Worm (Caenorhabditis elegans) whole organism, L3 larva: ENCODE measurements around the gene nkcc-1.

ENCODE experiments used
- aly-2 ChIP-seq: fragments of 150-350 bp; optimal IDR thresholded peaks from 2 replicates; lab custom pipeline; 2014; ENCODE audit warnings: missing biosample characterization, missing genetic modification characterization
- ceh-16 ChIP-seq: sonication (generic microtip); optimal IDR thresholded peaks from 2 replicates; lab custom pipeline; 2017; ENCODE audit warnings: missing biosample characterization, missing genetic modification characterization
- ceh-28 ChIP-seq: fragments of 150-350 bp; optimal IDR thresholded peaks from 2 replicates; lab custom pipeline; 2014; ENCODE audit warnings: missing biosample characterization, missing genetic modification reagents, missing genetic modification characterization
- ceh-9 ChIP-seq: sonication (generic microtip); optimal IDR thresholded peaks from 2 replicates; lab custom pipeline; 2018; ENCODE audit warnings: missing biosample characterization, missing genetic modification characterization
- daf-12 ChIP-seq: fragments of 150-350 bp; optimal IDR thresholded peaks from 2 replicates; lab custom pipeline; 2014; ENCODE audit warnings: missing biosample characterization, missing genetic modification reagents, missing genetic modification characterization
- egl-27 ChIP-seq: sonication (generic microtip); optimal IDR thresholded peaks from 4 replicates; lab custom pipeline; 2017; ENCODE audit warnings: missing biosample characterization, missing genetic modification reagents, missing genetic modification characterization
- egl-5 ChIP-seq: fragments of 150-350 bp; optimal IDR thresholded peaks from 2 replicates; lab custom pipeline; 2017; ENCODE audit warnings: missing biosample characterization, missing genetic modification reagents, missing genetic modification characterization, inconsistent platforms
- elt-1 ChIP-seq: fragments of 150-350 bp; optimal IDR thresholded peaks from 2 replicates; lab custom pipeline; 2014; ENCODE audit warnings: missing biosample characterization, missing genetic modification characterization
- elt-2 ChIP-seq: sonication (generic microtip); optimal IDR thresholded peaks from 2 replicates; lab custom pipeline; 2016; ENCODE audit warnings: missing genetic modification reagents, mild to moderate bottlenecking, missing genetic modification characterization, missing compliant biosample characterization
- elt-3 ChIP-seq, 3 experiments: fragments of 150-350 bp in 1 of 3; sonication (generic microtip) in 2 of 3; optimal IDR thresholded peaks; 2 replicates in 2 of 3; 4 replicates in 1 of 3; lab custom pipeline; 2014 to 2017; ENCODE audit warnings: missing biosample characterization in 3 of 3, missing genetic modification characterization in 3 of 3
- eor-1 ChIP-seq, 2 experiments: fragments of 150-350 bp; optimal IDR thresholded peaks; 2 replicates each; lab custom pipeline; 2014 to 2018; ENCODE audit warnings: missing biosample characterization in 2 of 2, missing genetic modification characterization in 2 of 2
- fkh-10 ChIP-seq: sonication (generic microtip); optimal IDR thresholded peaks from 2 replicates; lab custom pipeline; 2017; ENCODE audit warnings: missing biosample characterization, missing genetic modification reagents, missing genetic modification characterization
- fkh-2 ChIP-seq: fragments of 150-350 bp; optimal IDR thresholded peaks from 2 replicates; lab custom pipeline; 2014; ENCODE audit warnings: missing biosample characterization, missing genetic modification reagents, missing genetic modification characterization
- hmg-11 ChIP-seq: sonication (generic microtip); optimal IDR thresholded peaks from 2 replicates; lab custom pipeline; 2016; ENCODE audit warnings: missing genetic modification characterization, missing compliant biosample characterization
- jun-1 ChIP-seq: fragments of 150-350 bp; optimal IDR thresholded peaks from 2 replicates; lab custom pipeline; 2014; ENCODE audit warnings: missing biosample characterization, missing genetic modification reagents, missing genetic modification characterization
- lin-39 ChIP-seq: fragments of 150-350 bp; optimal IDR thresholded peaks from 2 replicates; lab custom pipeline; 2018; ENCODE audit warnings: missing biosample characterization, missing genetic modification reagents, missing genetic modification characterization
- lsy-12 ChIP-seq: sonication (generic microtip); optimal IDR thresholded peaks from 2 replicates; lab custom pipeline; 2016; ENCODE audit warnings: mild to moderate bottlenecking, missing genetic modification characterization, missing compliant biosample characterization
- mdl-1 ChIP-seq: fragments of 150-350 bp; optimal IDR thresholded peaks from 2 replicates; lab custom pipeline; 2014; ENCODE audit warnings: missing biosample characterization, missing genetic modification characterization
- nfya-1 ChIP-seq: sonication (generic microtip); optimal IDR thresholded peaks from 2 replicates; lab custom pipeline; 2017; ENCODE audit warnings: missing genetic modification characterization, mild to moderate bottlenecking, missing compliant biosample characterization, antibody characterized with exemption, moderate library complexity; ENCODE audit not compliant: insufficient read depth
- nhr-12 ChIP-seq: fragments of 150-350 bp; optimal IDR thresholded peaks from 2 replicates; lab custom pipeline; 2014; ENCODE audit warnings: missing biosample characterization, missing genetic modification characterization
- nhr-23 ChIP-seq: fragments of 150-350 bp; optimal IDR thresholded peaks from 2 replicates; lab custom pipeline; 2014; ENCODE audit warnings: missing biosample characterization, missing genetic modification reagents, missing genetic modification characterization
- nhr-237 ChIP-seq: fragments of 150-350 bp; optimal IDR thresholded peaks from 2 replicates; lab custom pipeline; 2014; ENCODE audit warnings: missing biosample characterization, missing genetic modification characterization
- nhr-25 ChIP-seq: sonication (generic microtip); optimal IDR thresholded peaks from 2 replicates; lab custom pipeline; 2017; ENCODE audit warnings: missing biosample characterization, missing genetic modification characterization
- nhr-28 ChIP-seq: fragments of 150-350 bp; optimal IDR thresholded peaks from 2 replicates; lab custom pipeline; 2014; ENCODE audit warnings: missing biosample characterization, missing genetic modification characterization
- nhr-43 ChIP-seq: sonication (generic microtip); optimal IDR thresholded peaks from 2 replicates; lab custom pipeline; 2016; ENCODE audit warnings: mild to moderate bottlenecking, missing genetic modification characterization, missing compliant biosample characterization; ENCODE audit not compliant: poor library complexity, severe bottlenecking
- nhr-67 ChIP-seq: fragments of 150-350 bp; optimal IDR thresholded peaks from 2 replicates; lab custom pipeline; 2014; ENCODE audit warnings: missing biosample characterization, missing genetic modification characterization
- nhr-76 ChIP-seq: fragments of 150-350 bp; sonication (generic microtip); optimal IDR thresholded peaks from 5 replicates; lab custom pipeline; 2014; ENCODE audit warnings: missing biosample characterization, missing genetic modification characterization
- pha-4 ChIP-seq: fragments of 150-350 bp; optimal IDR thresholded peaks from 2 replicates; lab custom pipeline; 2014; ENCODE audit warnings: missing biosample characterization, missing genetic modification reagents, missing genetic modification characterization
- pqm-1 ChIP-seq: fragments of 150-350 bp; optimal IDR thresholded peaks from 2 replicates; lab custom pipeline; 2017; ENCODE audit warnings: missing biosample characterization, missing genetic modification characterization, inconsistent platforms
- skn-1 ChIP-seq: fragments of 150-350 bp; optimal IDR thresholded peaks from 2 replicates; lab custom pipeline; 2014; ENCODE audit warnings: missing biosample characterization, missing genetic modification characterization
- snpc-4 ChIP-seq: fragments of 150-350 bp; optimal IDR thresholded peaks from 2 replicates; lab custom pipeline; 2014; ENCODE audit warnings: missing biosample characterization, missing genetic modification characterization
- unc-62 ChIP-seq: fragments of 150-350 bp; sonication (generic microtip); optimal IDR thresholded peaks from 4 replicates; lab custom pipeline; 2014; ENCODE audit warnings: missing biosample characterization, missing genetic modification reagents, missing genetic modification characterization
- zag-1 ChIP-seq: fragments of 150-350 bp; optimal IDR thresholded peaks from 2 replicates; lab custom pipeline; 2014; ENCODE audit warnings: missing biosample characterization, missing genetic modification characterization
- ztf-11 ChIP-seq: fragments of 150-350 bp; optimal IDR thresholded peaks from 2 replicates; lab custom pipeline; 2014; ENCODE audit warnings: missing biosample characterization, missing genetic modification characterization
- ztf-4 ChIP-seq: fragments of 150-350 bp; optimal IDR thresholded peaks from 2 replicates; lab custom pipeline; 2014; ENCODE audit warnings: missing biosample characterization, missing genetic modification characterization

nkcc-1 gene

ce11 chrIV:14119327-14119726 is 4.5 kb downstream of the nkcc-1 start:
- TF ChIP-seq elt-2 (tag; lab: Kevin White, UChicago) (no peak), nfya-1 (tag; lab: Kevin White, UChicago) (peak; percentile 81), aly-2 (tag; lab: Kevin White, UChicago) (no peak), nhr-76 (tag; lab: Kevin White, UChicago) (no peak), hmg-11 (tag; lab: Kevin White, UChicago) (no peak), mdl-1 (tag; lab: Kevin White, UChicago) (no peak), nhr-43 (tag; lab: Kevin White, UChicago) (no peak), skn-1 (tag; lab: Kevin White, UChicago) (no peak)

DNA sequence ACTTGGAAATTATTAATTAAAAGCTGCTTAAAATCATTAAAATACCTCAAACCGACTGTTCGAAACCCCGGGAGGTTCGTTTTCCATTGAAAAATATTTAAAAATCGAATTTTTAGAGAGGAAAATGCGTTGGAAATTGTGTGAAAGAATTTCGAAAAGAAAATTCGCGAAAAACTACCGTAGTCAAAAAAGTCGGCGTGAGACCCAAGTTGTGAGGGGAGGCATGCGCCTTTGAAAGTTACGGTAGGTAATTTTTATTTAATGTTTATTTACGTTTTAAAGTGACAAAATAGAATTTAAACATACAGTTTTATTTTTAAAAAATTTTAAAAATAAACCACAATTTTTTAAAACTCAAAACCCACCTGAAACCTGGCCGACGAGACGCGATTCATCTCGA is 8.3 kb downstream of the nkcc-1 start:
- TF ChIP-seq snpc-4 (tag; lab: Kevin White, UChicago) = peak; percentile 51
- no peak for TF ChIP-seq ztf-4 (tag; lab: Kevin White, UChicago)

DNA sequence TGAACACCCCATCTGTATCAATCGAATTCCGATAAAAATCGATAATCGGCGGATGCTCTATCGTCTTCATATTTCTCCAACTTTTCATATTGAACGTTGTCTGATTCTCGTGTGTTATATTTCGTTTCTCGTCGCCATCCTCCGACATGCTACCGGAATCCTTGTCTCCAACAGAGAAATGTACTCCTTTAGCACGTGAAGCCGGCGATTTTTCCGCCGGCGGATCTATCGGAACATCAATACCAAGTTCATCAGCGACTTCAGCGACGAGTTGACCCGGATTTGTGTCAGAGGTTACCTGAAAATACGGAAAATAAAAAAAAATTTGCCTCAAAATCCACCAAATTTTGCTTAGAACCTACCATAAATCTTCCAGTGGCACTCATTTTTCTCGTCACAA is 8.8 kb downstream of the nkcc-1 start:
- TF ChIP-seq jun-1 (tag; lab: Kevin White, UChicago) (no peak), daf-12 (tag; lab: Kevin White, UChicago) (no peak), egl-27 (tag; lab: Kevin White, UChicago) (no peak), ceh-9 (tag; lab: Kevin White, UChicago) (no peak), eor-1 (tag; optimal IDR thresholded peaks at IDR 0.05; lab: Kevin White, UChicago) (no peak), elt-2 (tag; lab: Kevin White, UChicago) (no peak), ceh-16 (tag; lab: Kevin White, UChicago) (no peak), nhr-12 (tag; lab: Kevin White, UChicago) (no peak), nhr-76 (tag; lab: Kevin White, UChicago) (no peak), aly-2 (tag; lab: Kevin White, UChicago) (no peak), ztf-4 (tag; lab: Kevin White, UChicago) (no peak), nhr-23 (no peak), lin-39 (tag; lab: Kevin White, UChicago) (no peak), unc-62 (GFP tag; lab: Kevin White, UChicago) (no peak), pqm-1 (tag; lab: Kevin White, UChicago) (no peak), fkh-2 (tag; lab: Kevin White, UChicago) (no peak), lsy-12 (tag; lab: Kevin White, UChicago) (no peak)

DNA sequence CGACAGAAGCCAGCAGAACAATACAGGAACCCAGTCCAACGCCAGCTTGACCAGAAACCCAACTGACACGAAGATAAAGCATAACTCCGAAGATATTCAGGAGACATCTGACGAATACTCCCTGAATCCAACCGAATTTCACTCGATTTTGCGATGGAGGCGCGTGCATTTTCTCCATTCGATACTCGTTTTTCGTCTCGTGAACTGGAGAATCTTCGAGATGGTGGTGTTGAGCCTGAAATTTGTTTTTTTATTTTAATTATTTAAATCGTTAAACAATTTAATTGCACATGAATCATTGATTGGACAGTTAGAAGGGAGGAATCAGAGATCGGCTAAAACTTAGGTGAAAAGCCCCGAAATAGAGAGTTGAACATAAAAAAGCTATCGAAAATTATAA is 9.5 kb downstream of the nkcc-1 start:
- TF ChIP-seq fkh-10 (no peak), ceh-28 (tag; lab: Kevin White, UChicago) (no peak), elt-3 (tag; optimal IDR thresholded peaks at IDR 0.05; lab: Kevin White, UChicago) (no peak)

- TF ChIP-seq nhr-25 = no peak
- no peak for TF ChIP-seq nhr-28 (tag; lab: Kevin White, UChicago)
- no peak for TF ChIP-seq nhr-237 (tag; lab: Kevin White, UChicago)
- no peak for TF ChIP-seq elt-1 (tag; lab: Kevin White, UChicago)
- TF ChIP-seq zag-1 = no peak
- TF ChIP-seq egl-27 (tag; lab: Kevin White, UChicago) = no peak
- TF ChIP-seq elt-2 (tag; lab: Kevin White, UChicago) = no peak
- no peak for TF ChIP-seq nfya-1 (tag; lab: Kevin White, UChicago)
- no peak for TF ChIP-seq pha-4 (tag; lab: Kevin White, UChicago)
- no peak for TF ChIP-seq ztf-11 (tag; lab: Kevin White, UChicago)
- TF ChIP-seq ztf-4 (tag; lab: Kevin White, UChicago) = no peak
- TF ChIP-seq skn-1 (tag; lab: Kevin White, UChicago) = no peak
- no peak for TF ChIP-seq egl-5 (tag; lab: Kevin White, UChicago)
- TF ChIP-seq nhr-67 (tag; lab: Kevin White, UChicago) = no peak
- TF ChIP-seq ceh-16 (tag; lab: Kevin White, UChicago) = no peak
Observed at ce11 chrIV:14113621-14114020, 10.2 kb downstream of the nkcc-1 start.
